Worm (Caenorhabditis elegans) whole organism, early embryonic: Measurements from ENCODE around the gene hcf-1.

Experiments
- B0310.2 ChIP-seq: sonication (generic microtip); optimal IDR thresholded peaks from 2 replicates; lab custom pipeline; 2016; ENCODE audit warnings: mild to moderate bottlenecking, missing genetic modification characterization, missing compliant biosample characterization
- ama-1 ChIP-seq: fragments of 150-350 bp; optimal IDR thresholded peaks from 2 replicates; lab custom pipeline; 2014
- ceh-36 ChIP-seq: sonication (generic microtip); optimal IDR thresholded peaks from 2 replicates; lab custom pipeline; 2016; ENCODE audit warnings: missing genetic modification characterization, inconsistent platforms, missing compliant biosample characterization
- ets-7 ChIP-seq: sonication (generic microtip); optimal IDR thresholded peaks from 2 replicates; lab custom pipeline; 2016; ENCODE audit warnings: missing genotype, missing genetic modification characterization, missing compliant biosample characterization
- flt-1 ChIP-seq: fragments of 200-800 bp; sonication (Bioruptor generic); IDR thresholded peaks from 2 replicates; pipeline ENCODE4 v1.3.6; 2022; ENCODE audit warnings: missing genetic modification characterization, missing compliant biosample characterization
- hmbx-1 ChIP-seq: sonication (generic microtip); optimal IDR thresholded peaks from 2 replicates; lab custom pipeline; 2016; ENCODE audit warnings: mild to moderate bottlenecking, missing genetic modification characterization, missing compliant biosample characterization
- hmg-4 ChIP-seq: fragments of 200-800 bp; sonication (Bioruptor generic); optimal IDR thresholded peaks from 2 replicates; lab custom pipeline; 2018; ENCODE audit warnings: mild to moderate bottlenecking, missing genetic modification characterization, missing compliant biosample characterization
- hnd-1 ChIP-seq: sonication (generic microtip); optimal IDR thresholded peaks from 2 replicates; lab custom pipeline; 2016; ENCODE audit warnings: missing genetic modification characterization, missing compliant biosample characterization
- pes-1 ChIP-seq: fragments of 200-800 bp; sonication (Bioruptor generic); IDR thresholded peaks from 2 replicates; pipeline ENCODE4 v1.3.6; 2022; ENCODE audit warnings: missing genetic modification reagents, missing genetic modification characterization, missing compliant biosample characterization
- tbx-37 ChIP-seq: fragments of 200-800 bp; sonication (Bioruptor generic); conservative IDR thresholded peaks from 2 replicates; pipeline ENCODE4 v1.3.6; 2022; ENCODE audit warnings: missing genetic modification reagents, missing genetic modification characterization, missing compliant biosample characterization
- tra-4 ChIP-seq: sonication (generic microtip); optimal IDR thresholded peaks from 2 replicates; lab custom pipeline; 2017; ENCODE audit warnings: missing genetic modification characterization, missing compliant biosample characterization

- peak; percentile 67 for TF ChIP-seq ama-1
- TF ChIP-seq hmbx-1 (tag; lab: Kevin White, UChicago) = no peak
- TF ChIP-seq B0310.2 (tag; lab: Kevin White, UChicago) = no peak
- no peak for TF ChIP-seq ets-7 (tag; lab: Kevin White, UChicago)
- no peak for TF ChIP-seq pes-1 (GFP tag; lab: Robert Waterston, UW)
- TF ChIP-seq flt-1 (GFP tag; lab: Robert Waterston, UW) = no peak
- TF ChIP-seq ceh-36 = no peak
- TF ChIP-seq tra-4 (tag; lab: Kevin White, UChicago) = no peak
- no peak for TF ChIP-seq tbx-37 (GFP tag; lab: Robert Waterston, UW)
- no peak for TF ChIP-seq hmg-4 (GFP tag; lab: Kevin White, UChicago)
- no peak for TF ChIP-seq hnd-1 (tag; lab: Kevin White, UChicago)
Observed at ce11 chrIV:7789521-7789949, 15.5 kb upstream of the hcf-1 start, which contains the start of gene imp-3.
